Worm (Caenorhabditis elegans): ENCODE results near the gene C02B10.4.
"Not testable (repeated sequence)": the region's sequence is repeated elsewhere in the genome, so short reads cannot be mapped to it uniquely, and the experiment has no call there.

C02B10.4 gene

ce11 chrIV:5063297-5063696, 28.1 kb upstream of the C02B10.4 start (continued):
- peak; percentile 57 for TF ChIP-seq snpc-3.4 (tag; optimal IDR thresholded peaks at IDR 0.05)
- no peak for TF ChIP-seq C17E4.6 (GFP tag; IDR thresholded peaks at IDR 0.05)
- peak; percentile 94 for TF ChIP-seq snpc-4 (GFP tag; optimal IDR thresholded peaks at IDR 0.05)
- TF ChIP-seq snpc-4 (tag; optimal IDR thresholded peaks at IDR 0.05), result peak; percentile 95 to 98 (median 96)
- no peak for TF ChIP-seq dpff-1 (tag; optimal IDR thresholded peaks at IDR 0.05)
- TF ChIP-seq pbrm-1 (GFP tag; IDR thresholded peaks at IDR 0.05), result peak; percentile 65; the same call in 1 of the 2 replicates
- peak; percentile 75 for TF ChIP-seq hmg-1.2 (GFP tag; IDR thresholded peaks at IDR 0.05)
- TF ChIP-seq ceh-91 (GFP tag; IDR thresholded peaks at IDR 0.05), result 0 out of 2 replicates have a peak, but pooled peaks have one; percentile 30
- peak; percentile 4 for TF ChIP-seq F49E8.2 (tag; optimal IDR thresholded peaks at IDR 0.05; ENCODE audit: insufficient read depth)
- TF ChIP-seq F23B12.7 (tag; optimal IDR thresholded peaks at IDR 0.05; ENCODE audit: insufficient read depth), result peak; percentile 34
- TF ChIP-seq Y56A3A.18 (GFP tag; IDR thresholded peaks at IDR 0.05), result 0 out of 2 replicates have a peak, but pooled peaks have one; percentile 60
- TF ChIP-seq zfh-2 (GFP tag; conservative IDR thresholded peaks at IDR 0.05), result no peak
- TF ChIP-seq snpc-1.3 (tag; optimal IDR thresholded peaks at IDR 0.05; ENCODE audit: insufficient read depth), result peak; percentile 83
- TF ChIP-seq ekl-4 (GFP tag; IDR thresholded peaks at IDR 0.05), result 0 out of 2 replicates have a peak, but pooled peaks have one; percentile 44
- TF ChIP-seq nfyb-1 (GFP tag; IDR thresholded peaks at IDR 0.05), result 0 out of 2 replicates have a peak, but pooled peaks have one; percentile 33
- no peak for TF ChIP-seq Y95B8A.8 (GFP tag; IDR thresholded peaks at IDR 0.05)
- no peak for TF ChIP-seq cebp-1 (GFP tag; IDR thresholded peaks at IDR 0.05)
- no peak for TF ChIP-seq cebp-1 (tag; optimal IDR thresholded peaks at IDR 0.05)
- peak; percentile 47; the same call in 1 of the 2 replicates for TF ChIP-seq F39B2.1 (GFP tag; IDR thresholded peaks at IDR 0.05)
- peak; percentile 76 for TF ChIP-seq tbp1 (GFP tag; optimal IDR thresholded peaks at IDR 0.05)

- not testable (repeated sequence) for TF ChIP-seq F55B11.4 (tag; optimal IDR thresholded peaks at IDR 0.05; ENCODE audit: borderline replicate concordance, insufficient read depth); dox-1 (GFP tag; IDR thresholded peaks at IDR 0.05); egl-44 (GFP tag; IDR thresholded peaks at IDR 0.05)
Observed at ce11 chrIV:5064961-5065360, 26.4 kb upstream of the C02B10.4 start, which contains the start of gene msp-53. Gene msp-53, minus strand, starts transcription at chrIV:5065061.

- not testable (repeated sequence) for TF ChIP-seq F33H1.4 (GFP tag; IDR thresholded peaks at IDR 0.05); aptf-3 (GFP tag; IDR thresholded peaks at IDR 0.05); K12H6.12 (tag; optimal IDR thresholded peaks at IDR 0.05)
Observed at ce11 chrIV:5066887-5067286, 24.5 kb upstream of the C02B10.4 start, which contains the start of gene ttbk-2.2. Gene ttbk-2.2, minus strand, starts transcription at chrIV:5066987.

- TF ChIP-seq snpc-4 (GFP tag; optimal IDR thresholded peaks at IDR 0.05); snpc-4 (tag; optimal IDR thresholded peaks at IDR 0.05); T26A5.8 (tag; optimal IDR thresholded peaks at IDR 0.05); madf-10 (tag; optimal IDR thresholded peaks at IDR 0.05): not testable (repeated sequence)
Observed at ce11 chrIV:5068541-5068940, 22.8 kb upstream of the C02B10.4 start, which contains the start of the genes R13H9.6 and rmd-6. Gene R13H9.6, minus strand, starts transcription at chrIV:5068641. Gene rmd-6, plus strand, starts transcription at chrIV:5068845.

ce11 chrIV:5070593-5070992, 20.8 kb upstream of the C02B10.4 start, which contains the start of gene C02B10.6:
Gene C02B10.6, plus strand, starts transcription at chrIV:5070893.
- not testable (repeated sequence) for TF ChIP-seq zfh-2 (GFP tag; conservative IDR thresholded peaks at IDR 0.05); B0019.2 (GFP tag; conservative IDR thresholded peaks at IDR 0.05); ztf-28 (GFP tag; IDR thresholded peaks at IDR 0.05)

Measured in whole organism, young adult.